Worm (Caenorhabditis elegans): Measurements from ENCODE around the gene R160.3.

DNA sequence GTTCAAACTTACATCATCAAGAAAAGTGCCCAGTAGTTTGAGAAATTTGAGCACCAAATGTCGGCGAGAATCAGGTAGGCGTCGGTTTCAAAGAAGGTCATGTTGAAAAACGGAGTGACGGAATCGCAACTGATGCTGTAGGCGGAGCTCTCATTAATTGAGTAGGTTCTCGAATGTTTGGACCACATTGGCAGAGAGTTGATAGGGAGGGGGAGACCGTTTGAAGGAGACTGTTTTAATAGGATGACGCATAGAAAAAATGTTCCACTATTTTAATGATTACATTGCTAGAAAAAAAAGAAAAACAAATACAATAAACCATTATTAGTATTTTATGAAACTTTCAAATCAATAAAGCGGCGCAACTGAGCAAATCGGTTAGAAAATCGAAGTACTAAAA, 2.9 kb downstream of the R160.3 start, which contains the start of gene F14H12.17:
- TF ChIP-seq dao-5 (tag; optimal IDR thresholded peaks at IDR 0.05) (no peak), him-1 (tag; optimal IDR thresholded peaks at IDR 0.05) (no peak), W03F9.2 (tag; optimal IDR thresholded peaks at IDR 0.05) (no peak)

Measured in whole organism, L4/young adult.